Worm (Caenorhabditis elegans) whole organism, midembryonic: ENCODE results near the gene aagr-3.

Experiments used
- T22C8.4 ChIP-seq: fragments of 200-800 bp; sonication (Bioruptor generic); IDR thresholded peaks from 2 replicates; pipeline ENCODE4 v1.3.6; 2022; ENCODE audit warnings: missing genetic modification characterization, missing compliant biosample characterization
- cog-1 ChIP-seq: sonication (generic microtip); optimal IDR thresholded peaks from 2 replicates; lab custom pipeline; 2016; ENCODE audit warnings: missing genetic modification characterization, missing compliant biosample characterization
- flt-1 ChIP-seq: fragments of 200-800 bp; sonication (Bioruptor generic); IDR thresholded peaks from 2 replicates; pipeline ENCODE4 v1.3.6; 2022; ENCODE audit warnings: missing genetic modification characterization, missing compliant biosample characterization
- klf-2 ChIP-seq: fragments of 200-800 bp; sonication (Bioruptor generic); conservative IDR thresholded peaks from 2 replicates; pipeline ENCODE4 v1.3.6; 2022; ENCODE audit warnings: missing genetic modification reagents, missing genetic modification characterization, missing compliant biosample characterization
- med-1 ChIP-seq: sonication (generic microtip); optimal IDR thresholded peaks from 2 replicates; lab custom pipeline; 2017; ENCODE audit warnings: missing genetic modification characterization, mild to moderate bottlenecking, missing compliant biosample characterization, antibody characterized with exemption, missing genetic modification reagents; ENCODE audit not compliant: insufficient read depth
- ref-1 ChIP-seq: fragments of 200-800 bp; sonication (Bioruptor generic); conservative IDR thresholded peaks from 2 replicates; pipeline ENCODE4 v1.3.6; 2022; ENCODE audit warnings: missing genetic modification reagents, missing genetic modification characterization, missing compliant biosample characterization
- tab-1 ChIP-seq: fragments of 200-800 bp; sonication (Bioruptor generic); IDR thresholded peaks from 2 replicates; pipeline ENCODE4 v1.3.6; 2022; ENCODE audit warnings: missing genetic modification characterization, missing compliant biosample characterization
- ztf-23 ChIP-seq: fragments of 200-800 bp; sonication (Bioruptor generic); IDR thresholded peaks from 2 replicates; pipeline ENCODE4 v1.3.6; 2022; ENCODE audit warnings: missing genetic modification reagents, missing genetic modification characterization, missing compliant biosample characterization
- ztf-29 ChIP-seq: fragments of 200-800 bp; sonication (Bioruptor generic); IDR thresholded peaks from 2 replicates; pipeline ENCODE4 v1.3.6; 2022; ENCODE audit warnings: missing genetic modification reagents, missing genetic modification characterization, missing compliant biosample characterization

aagr-3 gene

ce11 chrV:9685559-9685958 is 43.8 kb downstream of the aagr-3 start, which contains the start of gene ZK287.4:
ZK287.4 (minus strand) TSS chrV:9685659.
- TF ChIP-seq klf-2 (GFP tag; lab: Robert Waterston, UW) (no peak), cog-1 (no peak), flt-1 (GFP tag; lab: Robert Waterston, UW) (no peak)

ce11 chrV:9680260-9680659 is 49.1 kb downstream of the aagr-3 start:
- TF ChIP-seq med-1 (GFP tag; lab: Kevin White, UChicago) (no peak), klf-2 (GFP tag; lab: Robert Waterston, UW) (no peak), ztf-29 (GFP tag; lab: Robert Waterston, UW) (no peak), tab-1 (GFP tag; lab: Robert Waterston, UW) (no peak), flt-1 (GFP tag; lab: Robert Waterston, UW) (no peak), ref-1 (GFP tag; lab: Robert Waterston, UW) (no peak), T22C8.4 (GFP tag; lab: Robert Waterston, UW) (no peak), ztf-23 (no peak), cog-1 (no peak)

DNA sequence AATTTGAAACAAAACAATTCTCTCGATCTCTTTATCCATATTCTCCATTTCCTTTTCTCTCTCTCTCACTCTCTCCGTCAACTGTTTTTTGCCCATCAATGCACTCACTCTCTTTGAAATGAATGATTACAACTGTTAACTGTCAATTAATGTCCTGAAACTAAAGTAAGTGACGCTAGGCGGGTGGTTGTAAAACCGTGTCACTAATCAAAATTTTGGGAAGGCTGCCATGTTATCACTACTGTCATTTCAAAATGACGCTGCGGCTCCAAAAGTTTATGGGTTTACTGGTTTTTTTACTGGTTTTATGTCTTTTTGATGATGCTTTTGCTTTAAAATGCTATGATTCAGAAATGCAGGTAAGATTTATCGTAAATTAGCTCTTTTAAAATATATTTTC is 50.1 kb downstream of the aagr-3 start, which contains the start of gene ZK287.9:
Gene ZK287.9, plus strand, starts transcription at position 192 of the 400 bp plus-strand sequence.
- TF ChIP-seq cog-1 (no peak), ztf-23 (no peak), med-1 (GFP tag; lab: Kevin White, UChicago) (no peak), klf-2 (GFP tag; lab: Robert Waterston, UW) (no peak), ztf-29 (GFP tag; lab: Robert Waterston, UW) (no peak), T22C8.4 (GFP tag; lab: Robert Waterston, UW) (no peak), ref-1 (GFP tag; lab: Robert Waterston, UW) (no peak), flt-1 (GFP tag; lab: Robert Waterston, UW) (no peak), tab-1 (GFP tag; lab: Robert Waterston, UW) (no peak)

DNA sequence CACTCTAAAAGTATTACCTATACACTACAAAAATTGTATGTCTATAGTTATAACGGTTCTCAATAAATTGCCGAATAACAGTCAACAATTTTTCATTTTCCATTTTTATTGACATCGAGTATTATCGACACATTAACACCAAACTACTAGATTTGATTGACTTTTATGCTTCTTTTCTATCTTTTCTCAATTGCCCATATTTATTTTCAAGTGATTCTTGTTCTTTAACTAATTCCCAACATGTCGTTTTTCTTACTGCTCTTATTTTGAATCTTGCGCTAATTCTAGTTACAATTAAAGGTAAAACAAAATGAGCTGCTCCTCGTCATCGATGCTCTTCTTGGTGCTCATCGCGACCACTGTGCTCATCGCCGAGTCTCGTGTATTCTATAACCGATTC is 51.3 kb downstream of the aagr-3 start, which contains the start of gene cthd-1:
Gene cthd-1, plus strand, starts transcription at position 301 of the 400 bp plus-strand sequence.
- TF ChIP-seq klf-2 (GFP tag; lab: Robert Waterston, UW) (no peak), T22C8.4 (GFP tag; lab: Robert Waterston, UW) (no peak), ztf-23 (no peak), ref-1 (GFP tag; lab: Robert Waterston, UW) (no peak), med-1 (GFP tag; lab: Kevin White, UChicago) (no peak), tab-1 (GFP tag; lab: Robert Waterston, UW) (no peak)
